Fruit fly (Drosophila melanogaster) whole organism, embryonic: ENCODE data around the gene Pop5.

Experiments used
- Bdp1 ChIP-seq: fragments of 200-800 bp; sonication (Bioruptor generic); optimal IDR thresholded peaks from 3 replicates; lab custom pipeline; 2016; ENCODE audit warnings: missing biosample characterization, missing genetic modification characterization
- CG10274 ChIP-seq: fragments of 200-800 bp; sonication (Bioruptor generic); optimal IDR thresholded peaks from 3 replicates; lab custom pipeline; 2017; ENCODE audit warnings: missing biosample characterization, mild to moderate bottlenecking, missing genetic modification characterization
- CG10462 ChIP-seq: fragments of 200-800 bp; sonication (Bioruptor generic); optimal IDR thresholded peaks from 2 replicates; lab custom pipeline; 2016; ENCODE audit warnings: missing biosample characterization, missing genetic modification characterization
- CG12155 ChIP-seq: fragments of 200-800 bp; sonication (Bioruptor generic); optimal IDR thresholded peaks from 3 replicates; lab custom pipeline; 2016; ENCODE audit warnings: missing biosample characterization, missing genetic modification characterization
- CG12769 ChIP-seq: fragments of 200-800 bp; sonication (Bioruptor generic); optimal IDR thresholded peaks from 2 replicates; lab custom pipeline; 2019; ENCODE audit warnings: missing biosample characterization, mild to moderate bottlenecking, missing genetic modification characterization, moderate library complexity
- CG13894 ChIP-seq: fragments of 200-800 bp; sonication (Bioruptor generic); optimal IDR thresholded peaks from 3 replicates; lab custom pipeline; 2018; ENCODE audit warnings: missing biosample characterization, mild to moderate bottlenecking, missing genetic modification characterization, moderate library complexity
- CG14014 ChIP-seq: fragments of 200-800 bp; sonication (Bioruptor generic); IDR thresholded peaks from 2 replicates; pipeline ENCODE4 v1.3.6; 2022; ENCODE audit warnings: missing biosample characterization, missing genetic modification characterization
- CG1647 ChIP-seq: fragments of 200-800 bp; sonication (Bioruptor generic); optimal IDR thresholded peaks from 3 replicates; lab custom pipeline; 2016; ENCODE audit warnings: missing biosample characterization, missing genetic modification characterization
- CG1832 ChIP-seq: fragments of 200-800 bp; sonication (Bioruptor generic); optimal IDR thresholded peaks from 2 replicates; lab custom pipeline; 2017; ENCODE audit warnings: missing biosample characterization, mild to moderate bottlenecking, missing genetic modification characterization, inconsistent platforms
- CG2712 ChIP-seq: fragments of 200-800 bp; optimal IDR thresholded peaks from 3 replicates; lab custom pipeline; 2019; ENCODE audit warnings: missing biosample characterization, mild to moderate bottlenecking, missing genetic modification characterization, moderate library complexity
- CG2875 ChIP-seq: fragments of 200-800 bp; sonication (Bioruptor generic); optimal IDR thresholded peaks from 2 replicates; lab custom pipeline; 2017; ENCODE audit warnings: missing biosample characterization, mild to moderate bottlenecking, missing genetic modification characterization, missing genetic modification reagents
- CG31441 ChIP-seq: fragments of 200-800 bp; sonication (Bioruptor generic); IDR thresholded peaks from 2 replicates; pipeline ENCODE4 v1.3.6; 2022; ENCODE audit warnings: missing biosample characterization, missing genetic modification characterization
- CG4282 ChIP-seq: fragments of 200-800 bp; sonication (Bioruptor generic); optimal IDR thresholded peaks from 2 replicates; lab custom pipeline; 2016; ENCODE audit warnings: missing biosample characterization, missing genetic modification characterization
- CG4328 ChIP-seq: fragments of 200-800 bp; sonication (Bioruptor generic); optimal IDR thresholded peaks from 3 replicates; lab custom pipeline; 2017; ENCODE audit warnings: missing biosample characterization, missing genetic modification reagents, missing genetic modification characterization
- CG5245 ChIP-seq: fragments of 200-800 bp; sonication (Bioruptor generic); optimal IDR thresholded peaks from 3 replicates; lab custom pipeline; 2016; ENCODE audit warnings: missing biosample characterization, missing genetic modification characterization
- CG7839 ChIP-seq: fragments of 200-800 bp; sonication (Bioruptor generic); optimal IDR thresholded peaks from 3 replicates; lab custom pipeline; 2018; ENCODE audit warnings: missing biosample characterization, mild to moderate bottlenecking, missing genetic modification characterization, moderate library complexity
- CG8290 ChIP-seq, 3 experiments: fragments of 200-800 bp; sonication (Bioruptor generic); optimal IDR thresholded peaks; 2 replicates each; lab custom pipeline; 2016 to 2019; ENCODE audit warnings: missing biosample characterization in 3 of 3, missing genetic modification characterization in 3 of 3, mild to moderate bottlenecking in 2 of 3, moderate library complexity in 1 of 3
- Chrac-16 ChIP-seq: fragments of 200-800 bp; sonication (Bioruptor generic); optimal IDR thresholded peaks from 3 replicates; lab custom pipeline; 2016; ENCODE audit warnings: missing biosample characterization, missing genetic modification characterization
- D19A ChIP-seq: fragments of 200-800 bp; optimal IDR thresholded peaks from 3 replicates; lab custom pipeline; 2019; ENCODE audit warnings: missing biosample characterization, mild to moderate bottlenecking, missing genetic modification characterization, moderate library complexity
- Dfd ChIP-seq, 2 experiments: fragments of >200 bp; optimal IDR thresholded peaks; 2 replicates each; lab custom pipeline; 2017; ENCODE audit warnings: missing biosample characterization in 2 of 2, missing genetic modification characterization in 2 of 2
- Eip74EF ChIP-seq, 2 experiments: fragments of 200-800 bp in 1 of 2; fragments of >200 bp in 1 of 2; sonication (Bioruptor generic) in 1 of 2; optimal IDR thresholded peaks; 2 replicates each; lab custom pipeline; 2017 to 2019; ENCODE audit warnings: missing biosample characterization in 2 of 2, missing genetic modification characterization in 2 of 2, mild to moderate bottlenecking in 1 of 2, moderate library complexity in 1 of 2
- Fer3 ChIP-seq: fragments of 200-800 bp; sonication (Bioruptor generic); optimal IDR thresholded peaks from 2 replicates; lab custom pipeline; 2018; ENCODE audit warnings: missing biosample characterization, mild to moderate bottlenecking, missing genetic modification characterization, moderate library complexity
- Gug ChIP-seq: fragments of 200-800 bp; sonication (Bioruptor generic); IDR thresholded peaks from 4 replicates; pipeline ENCODE4 v1.3.6; 2022; ENCODE audit warnings: missing biosample characterization, missing genetic modification characterization
- Hr3 ChIP-seq: fragments of 200-800 bp; sonication (Bioruptor generic); optimal IDR thresholded peaks from 3 replicates; lab custom pipeline; 2016; ENCODE audit warnings: missing biosample characterization, missing genetic modification characterization
- MBD-R2 ChIP-seq: fragments of 200-800 bp; sonication (Bioruptor generic); IDR thresholded peaks from 2 replicates; pipeline ENCODE4 v1.3.6; 2022; ENCODE audit warnings: missing biosample characterization, missing genetic modification characterization
- Max ChIP-seq: fragments of 200-800 bp; sonication (Bioruptor generic); optimal IDR thresholded peaks from 2 replicates; lab custom pipeline; 2016; ENCODE audit warnings: missing biosample characterization, mild to moderate bottlenecking, missing genetic modification characterization
- Myb ChIP-seq: fragments of 200-800 bp; sonication (Bioruptor generic); optimal IDR thresholded peaks from 2 replicates; lab custom pipeline; 2016; ENCODE audit warnings: missing biosample characterization, missing genetic modification characterization
- NC2α ChIP-seq: fragments of 200-800 bp; sonication (Bioruptor generic); optimal IDR thresholded peaks from 2 replicates; lab custom pipeline; 2016; ENCODE audit warnings: missing biosample characterization, missing genetic modification characterization
- Ptx1 ChIP-seq: fragments of 200-800 bp; sonication (Bioruptor generic); IDR thresholded peaks from 2 replicates; pipeline ENCODE4 v1.3.6; 2022; ENCODE audit warnings: missing biosample characterization, missing genetic modification characterization
- Rfx ChIP-seq: fragments of 200-800 bp; sonication (Bioruptor generic); IDR thresholded peaks from 2 replicates; pipeline ENCODE4 v1.3.6; 2022; ENCODE audit warnings: missing biosample characterization, missing genetic modification characterization
- Scr ChIP-seq: fragments of 200-800 bp; sonication (Bioruptor generic); IDR thresholded peaks from 2 replicates; pipeline ENCODE4 v1.3.6; 2022; ENCODE audit warnings: missing biosample characterization, missing genetic modification characterization; ENCODE audit not compliant: partially characterized antibody
- Side ChIP-seq: fragments of 200-800 bp; sonication (Bioruptor generic); optimal IDR thresholded peaks from 2 replicates; lab custom pipeline; 2016; ENCODE audit warnings: missing biosample characterization, missing genetic modification characterization
- Vsx1 ChIP-seq: fragments of 200-800 bp; sonication (Bioruptor generic); optimal IDR thresholded peaks from 2 replicates; lab custom pipeline; 2017; ENCODE audit warnings: missing biosample characterization, mild to moderate bottlenecking, missing genetic modification characterization, missing genetic modification reagents
- ac ChIP-seq: fragments of 200-800 bp; sonication (Bioruptor generic); optimal IDR thresholded peaks from 3 replicates; lab custom pipeline; 2017; ENCODE audit warnings: missing biosample characterization, mild to moderate bottlenecking, missing genetic modification characterization
- aop ChIP-seq: fragments of 200-800 bp; sonication (Bioruptor generic); IDR thresholded peaks from 2 replicates; pipeline ENCODE4 v1.3.6; 2022; ENCODE audit warnings: missing biosample characterization, missing genetic modification characterization
- ash1 ChIP-seq: fragments of 200-800 bp; sonication (Bioruptor generic); optimal IDR thresholded peaks from 2 replicates; lab custom pipeline; 2018; ENCODE audit warnings: missing biosample characterization, mild to moderate bottlenecking, missing genetic modification characterization
- bowl ChIP-seq: fragments of 200-800 bp; sonication (Bioruptor generic); IDR thresholded peaks from 2 replicates; pipeline ENCODE4 v1.3.6; 2022; ENCODE audit warnings: missing biosample characterization, missing genetic modification characterization
- bsh ChIP-seq, 2 experiments: fragments of 200-800 bp; sonication (Bioruptor generic); optimal IDR thresholded peaks; 2 replicates each; lab custom pipeline; 2017 to 2018; ENCODE audit warnings: mild to moderate bottlenecking in 2 of 2, missing biosample characterization in 2 of 2, missing genetic modification characterization in 2 of 2, moderate library complexity in 1 of 2
- cas ChIP-seq: fragments of 200-800 bp; sonication (Bioruptor generic); IDR thresholded peaks from 2 replicates; pipeline ENCODE4 v1.3.6; 2022; ENCODE audit warnings: missing biosample characterization, missing genetic modification characterization
- emc ChIP-seq: fragments of 200-800 bp; sonication (Bioruptor generic); optimal IDR thresholded peaks from 2 replicates; lab custom pipeline; 2016; ENCODE audit warnings: missing biosample characterization, missing genetic modification characterization
- eve ChIP-seq, 2 experiments: fragments of >200 bp; optimal IDR thresholded peaks; 2 replicates each; lab custom pipeline; 2017; ENCODE audit warnings: missing biosample characterization in 2 of 2, missing genetic modification characterization in 2 of 2
- grau ChIP-seq: fragments of 200-800 bp; optimal IDR thresholded peaks from 3 replicates; lab custom pipeline; 2019; ENCODE audit warnings: missing biosample characterization, mild to moderate bottlenecking, missing genetic modification characterization, moderate library complexity
- jigr1 ChIP-seq: fragments of 200-800 bp; sonication (Bioruptor generic); IDR thresholded peaks from 3 replicates; pipeline ENCODE4 v1.3.6; 2022; ENCODE audit warnings: missing biosample characterization, missing genetic modification characterization
- ken ChIP-seq: fragments of 200-800 bp; sonication (Bioruptor generic); IDR thresholded peaks from 3 replicates; pipeline ENCODE4 v1.3.6; 2022; ENCODE audit warnings: missing biosample characterization, missing genetic modification characterization
- nau ChIP-seq: fragments of 200-800 bp; sonication (Bioruptor generic); optimal IDR thresholded peaks from 3 replicates; lab custom pipeline; 2017; ENCODE audit warnings: missing biosample characterization, mild to moderate bottlenecking, missing genetic modification characterization, missing genetic modification reagents
- org-1 ChIP-seq: fragments of 200-800 bp; sonication (Bioruptor generic); optimal IDR thresholded peaks from 2 replicates; lab custom pipeline; 2017; ENCODE audit warnings: missing biosample characterization, missing genetic modification characterization
- p53 ChIP-seq: fragments of 200-800 bp; sonication (Bioruptor generic); optimal IDR thresholded peaks from 2 replicates; lab custom pipeline; 2016; ENCODE audit warnings: missing biosample characterization, missing genetic modification characterization
- sd ChIP-seq: fragments of 200-800 bp; sonication (Bioruptor generic); optimal IDR thresholded peaks from 3 replicates; lab custom pipeline; 2018; ENCODE audit warnings: missing biosample characterization, mild to moderate bottlenecking, missing genetic modification characterization, moderate library complexity
- sim ChIP-seq: fragments of 200-800 bp; sonication (Bioruptor generic); IDR thresholded peaks from 2 replicates; pipeline ENCODE4 v1.3.6; 2022; ENCODE audit warnings: missing biosample characterization, missing genetic modification characterization
- slbo ChIP-seq: fragments of 200-800 bp; sonication (Bioruptor generic); IDR thresholded peaks from 2 replicates; pipeline ENCODE4 v1.3.6; 2022; ENCODE audit warnings: missing biosample characterization, missing genetic modification characterization
- tup ChIP-seq: fragments of 200-800 bp; sonication (Bioruptor generic); optimal IDR thresholded peaks from 2 replicates; lab custom pipeline; 2016; ENCODE audit warnings: missing biosample characterization, mild to moderate bottlenecking, missing genetic modification characterization, moderate library complexity

Gene Pop5

dm6 chr3L:17007041-17007471 lies 37.8 kb downstream of the Pop5 start (continued):
- peak; percentile 19 for TF ChIP-seq ash1
- peak; percentile 76 for TF ChIP-seq slbo (GFP tag; lab: Robert Waterston, UW)
- no peak for TF ChIP-seq Hr3 (GFP tag; lab: Kevin White, UChicago)
- no peak for TF ChIP-seq MBD-R2
- TF ChIP-seq CG7839 (tag; lab: Kevin White, UChicago), result peak; percentile 46
- TF ChIP-seq org-1, result peak; percentile 7
- TF ChIP-seq CG2712 (tag; lab: Kevin White, UChicago), result peak; percentile 40
- no peak for TF ChIP-seq nau
- no peak for TF ChIP-seq CG4328
- peak; percentile 46 for TF ChIP-seq grau
- TF ChIP-seq Myb (GFP tag; lab: Kevin White, UChicago), result no peak
- TF ChIP-seq Side (GFP tag; lab: Kevin White, UChicago), result no peak
- no peak for TF ChIP-seq emc
- no peak for TF ChIP-seq sd
- TF ChIP-seq Chrac-16 (GFP tag; lab: Kevin White, UChicago), result no peak
- no peak for TF ChIP-seq Bdp1 (GFP tag; lab: Kevin White, UChicago)
- TF ChIP-seq CG13894, result no peak
- TF ChIP-seq Ptx1, result peak; percentile 44; the same call in 1 of the 2 replicates
- no peak for TF ChIP-seq jigr1 (GFP tag; lab: Robert Waterston, UW)
- peak; percentile 47; the same call in 1 of the 2 replicates for TF ChIP-seq CG31441 (GFP tag; lab: Robert Waterston, UW)
- TF ChIP-seq CG10274 (GFP tag; lab: Kevin White, UChicago), result no peak
- TF ChIP-seq Dfd (GFP tag; optimal IDR thresholded peaks at IDR 0.05; lab: Kevin White, UChicago), result no peak
- TF ChIP-seq CG5245 (GFP tag; lab: Kevin White, UChicago), result no peak
- no peak for TF ChIP-seq ac (GFP tag; lab: Kevin White, UChicago)
- TF ChIP-seq p53 (GFP tag; lab: Kevin White, UChicago), result no peak
- TF ChIP-seq CG12155 (GFP tag; lab: Kevin White, UChicago), result peak; percentile 9
- TF ChIP-seq bowl (GFP tag; lab: Robert Waterston, UW), result no peak
- TF ChIP-seq aop (GFP tag; lab: Robert Waterston, UW), result no peak
- no peak for TF ChIP-seq CG10462 (GFP tag; lab: Kevin White, UChicago)
- no peak for TF ChIP-seq CG8290 (GFP tag; optimal IDR thresholded peaks at IDR 0.05; lab: Kevin White, UChicago)
- peak in 1 of 2 experiments; percentile 56 for TF ChIP-seq CG8290 (tag; optimal IDR thresholded peaks at IDR 0.05; lab: Kevin White, UChicago)
- peak; percentile 37; the same call in 2 of the 4 replicates for TF ChIP-seq Gug (GFP tag; lab: Robert Waterston, UW)
- peak; percentile 13 for TF ChIP-seq D19A (tag; lab: Kevin White, UChicago)
- peak; percentile 26 for TF ChIP-seq Fer3 (tag; lab: Kevin White, UChicago)
- TF ChIP-seq eve (GFP tag; optimal IDR thresholded peaks at IDR 0.05; lab: Kevin White, UChicago), result no peak
- peak; percentile 31 for TF ChIP-seq CG12769 (tag; lab: Kevin White, UChicago)
- TF ChIP-seq sim (GFP tag; lab: Robert Waterston, UW), result no peak
- TF ChIP-seq CG14014, result peak; percentile 56; the same call in 1 of the 2 replicates
- TF ChIP-seq CG4282 (GFP tag; lab: Kevin White, UChicago), result no peak
- TF ChIP-seq Scr (GFP tag; lab: Robert Waterston, UW), result no peak
- peak; percentile 7 for TF ChIP-seq CG1647 (GFP tag; lab: Kevin White, UChicago)
- TF ChIP-seq Vsx1 (GFP tag; lab: Kevin White, UChicago), result no peak
- no peak for TF ChIP-seq tup (GFP tag; lab: Kevin White, UChicago)
- peak in 1 of 2 experiments; percentile 25 for TF ChIP-seq bsh (GFP tag; optimal IDR thresholded peaks at IDR 0.05; lab: Kevin White, UChicago)
- peak; percentile 69 for TF ChIP-seq Rfx (GFP tag; lab: Robert Waterston, UW)
- TF ChIP-seq CG1832 (GFP tag; lab: Kevin White, UChicago), result no peak
- no peak for TF ChIP-seq Max (GFP tag; lab: Kevin White, UChicago)
- TF ChIP-seq NC2α (GFP tag; lab: Kevin White, UChicago), result no peak
- TF ChIP-seq CG2875, result no peak
- no peak for TF ChIP-seq Eip74EF (GFP tag; optimal IDR thresholded peaks at IDR 0.05; lab: Kevin White, UChicago)
- TF ChIP-seq ken (GFP tag; lab: Robert Waterston, UW), result no peak
- no peak for TF ChIP-seq cas (GFP tag; lab: Robert Waterston, UW)
